Fruit fly (Drosophila melanogaster) whole organism, adult: Measurements from ENCODE around the gene CG3984.

Experiments used
- CG7045 ChIP-seq: fragments of 200-800 bp; sonication (Bioruptor generic); optimal IDR thresholded peaks from 2 replicates; lab custom pipeline; 2017; ENCODE audit warnings: missing biosample characterization, mild to moderate bottlenecking, missing genetic modification characterization
- kay ChIP-seq: fragments of 200-800 bp; sonication (Bioruptor generic); peaks from one replicate; lab custom pipeline; 2016; ENCODE audit warnings: missing biosample characterization, missing genetic modification characterization, borderline replicate concordance

- peak; percentile 80 for TF ChIP-seq kay (GFP tag; lab: Kevin White, UChicago)
- peak; percentile 43 for TF ChIP-seq CG7045
Measured at dm6 chr3R:15145491-15145890, 8.5 kb downstream of the CG3984 start.
